Worm (Caenorhabditis elegans): Measurements from ENCODE around the gene vdac-1.

- TF ChIP-seq ces-1 (GFP tag; optimal IDR thresholded peaks at IDR 0.05) (no peak), nhr-28 (tag; optimal IDR thresholded peaks at IDR 0.05) (no peak), lsy-2 (tag; optimal IDR thresholded peaks at IDR 0.05) (no peak), unc-62 (GFP tag; optimal IDR thresholded peaks at IDR 0.05) (no peak), snpc-4 (tag; optimal IDR thresholded peaks at IDR 0.05) (no peak), cnd-1 (tag; optimal IDR thresholded peaks at IDR 0.05) (no peak), nhr-76 (tag; optimal IDR thresholded peaks at IDR 0.05) (no peak)
These were observed 16.2 kb downstream of the vdac-1 start, which contains the start of gene F55G1.1 for ce11 chrIV:7491464-7491863.

All from whole organism, mixed stage, embryonic.